Worm (Caenorhabditis elegans): ENCODE data around the gene T10G3.4.

The T10G3.4 gene

ce11 chrV:13484339-13484738, at the start of gene T10G3.4:
Gene T10G3.4 (minus strand): TSS chrV:13484439.
- TF ChIP-seq sem-2 (GFP tag; optimal IDR thresholded peaks at IDR 0.05), result no peak
- TF ChIP-seq lin-13 (tag; optimal IDR thresholded peaks at IDR 0.05), result no peak
- TF ChIP-seq unc-62 (GFP tag; optimal IDR thresholded peaks at IDR 0.05), result no peak
- no peak for TF ChIP-seq mep-1 (tag; optimal IDR thresholded peaks at IDR 0.05)
- no peak for TF ChIP-seq pha-4 (tag; optimal IDR thresholded peaks at IDR 0.05)
- no peak for TF ChIP-seq nhr-76 (tag; optimal IDR thresholded peaks at IDR 0.05)
- TF ChIP-seq elt-1 (tag; optimal IDR thresholded peaks at IDR 0.05; ENCODE audit: borderline replicate concordance, insufficient read depth), result no peak
- TF ChIP-seq blmp-1 (tag; optimal IDR thresholded peaks at IDR 0.05), result no peak
- no peak for TF ChIP-seq lsy-2 (tag; optimal IDR thresholded peaks at IDR 0.05)
- no peak for TF ChIP-seq nhr-237 (tag; optimal IDR thresholded peaks at IDR 0.05)
- TF ChIP-seq ceh-83 (GFP tag; optimal IDR thresholded peaks at IDR 0.05), result no peak
- no peak for TF ChIP-seq ceh-39 (tag; optimal IDR thresholded peaks at IDR 0.05)
- no peak for TF ChIP-seq hlh-1 (tag; optimal IDR thresholded peaks at IDR 0.05)

- TF ChIP-seq nhr-237 (tag; optimal IDR thresholded peaks at IDR 0.05) (no peak), elt-3 (tag; optimal IDR thresholded peaks at IDR 0.05) (no peak), sptf-1 (tag; optimal IDR thresholded peaks at IDR 0.05) (no peak), mep-1 (tag; optimal IDR thresholded peaks at IDR 0.05) (no peak), ceh-43 (GFP tag; optimal IDR thresholded peaks at IDR 0.05) (no peak), pha-4 (tag; optimal IDR thresholded peaks at IDR 0.05) (no peak), lin-32 (GFP tag; optimal IDR thresholded peaks at IDR 0.05) (no peak), cnd-1 (tag; optimal IDR thresholded peaks at IDR 0.05) (no peak)
Measured at ce11 chrV:13532469-13532868, 48.2 kb upstream of the T10G3.4 start.

DNA sequence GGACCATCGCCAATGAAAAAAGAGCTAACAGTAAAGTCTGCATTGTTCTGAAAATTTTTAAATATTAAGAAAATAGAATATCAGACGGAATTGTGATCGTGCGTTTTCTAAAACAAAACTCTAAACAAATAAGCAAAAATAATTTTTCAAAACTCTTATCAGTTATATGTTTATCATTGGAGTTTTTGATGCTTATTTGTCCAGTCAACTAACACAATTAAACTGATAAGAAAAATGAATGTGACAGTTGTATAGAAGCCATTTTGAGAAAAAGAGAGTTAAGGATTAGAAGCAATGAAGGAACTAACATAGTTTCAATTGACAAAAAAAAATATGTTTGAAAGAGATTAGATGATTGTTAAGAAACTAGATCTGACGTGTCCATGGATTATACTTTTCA, 46.5 kb upstream of the T10G3.4 start, which contains the start of gene ttr-44:
TSS of gene ttr-44 (minus strand) at position 47 of the 400 bp plus-strand sequence.
- TF ChIP-seq nhr-2 (tag; optimal IDR thresholded peaks at IDR 0.05) (no peak), pha-4 (tag; optimal IDR thresholded peaks at IDR 0.05) (no peak)

- TF ChIP-seq M03D4.4 (tag; optimal IDR thresholded peaks at IDR 0.05) (no peak), bed-3 (GFP tag; optimal IDR thresholded peaks at IDR 0.05) (no peak), drap-1 (GFP tag; optimal IDR thresholded peaks at IDR 0.05) (no peak), mls-2 (tag; optimal IDR thresholded peaks at IDR 0.05) (no peak), pha-4 (tag; optimal IDR thresholded peaks at IDR 0.05) (no peak), nhr-2 (tag; optimal IDR thresholded peaks at IDR 0.05) (no peak), ceh-43 (GFP tag; optimal IDR thresholded peaks at IDR 0.05) (no peak), mab-5 (tag; optimal IDR thresholded peaks at IDR 0.05) (no peak), sem-2 (GFP tag; optimal IDR thresholded peaks at IDR 0.05) (no peak), elt-1 (tag; optimal IDR thresholded peaks at IDR 0.05; ENCODE audit: borderline replicate concordance, insufficient read depth) (no peak), ceh-83 (GFP tag; optimal IDR thresholded peaks at IDR 0.05) (no peak), zip-8 (tag; optimal IDR thresholded peaks at IDR 0.05) (no peak)
Measured at ce11 chrV:13529165-13529564, 44.9 kb upstream of the T10G3.4 start.

- TF ChIP-seq nhr-12 (tag; optimal IDR thresholded peaks at IDR 0.05) (no peak), drap-1 (GFP tag; optimal IDR thresholded peaks at IDR 0.05) (no peak), lin-13 (tag; optimal IDR thresholded peaks at IDR 0.05) (no peak), cnd-1 (tag; optimal IDR thresholded peaks at IDR 0.05) (no peak), nhr-76 (tag; optimal IDR thresholded peaks at IDR 0.05) (no peak), mep-1 (tag; optimal IDR thresholded peaks at IDR 0.05) (no peak), nhr-2 (tag; optimal IDR thresholded peaks at IDR 0.05) (no peak), unc-62 (GFP tag; optimal IDR thresholded peaks at IDR 0.05) (no peak), unc-120 (tag; optimal IDR thresholded peaks at IDR 0.05; ENCODE audit: poor library complexity, severe bottlenecking) (no peak), snpc-4 (tag; optimal IDR thresholded peaks at IDR 0.05) (no peak), bed-3 (GFP tag; optimal IDR thresholded peaks at IDR 0.05) (no peak), ceh-43 (GFP tag; optimal IDR thresholded peaks at IDR 0.05) (no peak), flh-1 (GFP tag; optimal IDR thresholded peaks at IDR 0.05) (no peak), nhr-237 (tag; optimal IDR thresholded peaks at IDR 0.05) (no peak), mls-2 (tag; optimal IDR thresholded peaks at IDR 0.05) (no peak), ceh-39 (tag; optimal IDR thresholded peaks at IDR 0.05) (no peak), lsy-2 (tag; optimal IDR thresholded peaks at IDR 0.05) (no peak)
Measured at ce11 chrV:13523194-13523593, 39.0 kb upstream of the T10G3.4 start, which contains the start of gene R11G10.3. Gene R11G10.3 (plus strand): TSS chrV:13523494.

- no peak for TF ChIP-seq nhr-2 (tag; optimal IDR thresholded peaks at IDR 0.05)
- TF ChIP-seq lin-13 (tag; optimal IDR thresholded peaks at IDR 0.05), result no peak
- TF ChIP-seq nhr-237 (tag; optimal IDR thresholded peaks at IDR 0.05), result no peak
- TF ChIP-seq unc-120 (tag; optimal IDR thresholded peaks at IDR 0.05; ENCODE audit: poor library complexity, severe bottlenecking), result no peak
- TF ChIP-seq lsy-2 (tag; optimal IDR thresholded peaks at IDR 0.05), result no peak
- TF ChIP-seq unc-39 (tag; optimal IDR thresholded peaks at IDR 0.05), result no peak
- no peak for TF ChIP-seq ham-2 (GFP tag; optimal IDR thresholded peaks at IDR 0.05)
Measured at ce11 chrV:13515115-13515514, 30.9 kb upstream of the T10G3.4 start, which contains the start of gene semi-1. Gene semi-1 (minus strand): TSS chrV:13515215.
